Fruit fly (Drosophila melanogaster) whole organism, wandering third instar larva: Measurements from ENCODE around the gene Sfxn2.

Experiments used
- CG32264 ChIP-seq: fragments of 200-800 bp; sonication (Bioruptor generic); optimal IDR thresholded peaks from 2 replicates; lab custom pipeline; 2016; ENCODE audit warnings: missing biosample characterization, missing genetic modification characterization
- CG9705 ChIP-seq: fragments of 200-800 bp; sonication (Bioruptor generic); optimal IDR thresholded peaks from 2 replicates; lab custom pipeline; 2018; ENCODE audit warnings: missing biosample characterization, mild to moderate bottlenecking, missing genetic modification characterization
- CrebA ChIP-seq: fragments of 200-800 bp; sonication (Bioruptor generic); optimal IDR thresholded peaks from 2 replicates; lab custom pipeline; 2016; ENCODE audit warnings: missing biosample characterization, mild to moderate bottlenecking, missing genetic modification characterization, borderline replicate concordance
- Dfd ChIP-seq: fragments of >200 bp; optimal IDR thresholded peaks from 2 replicates; lab custom pipeline; 2017; ENCODE audit warnings: missing biosample characterization, missing genetic modification characterization
- Dif ChIP-seq: fragments of 200-275, 200-300 bp; sonication (Bioruptor generic); optimal IDR thresholded peaks from 2 replicates; lab custom pipeline; 2018; ENCODE audit warnings: missing biosample characterization, missing genetic modification characterization; ENCODE audit not compliant: partially characterized antibody
- GATAd ChIP-seq: sonication (Bioruptor generic); optimal IDR thresholded peaks from 2 replicates; lab custom pipeline; 2016; ENCODE audit warnings: missing biosample characterization, missing genetic modification characterization
- HLH106 ChIP-seq: fragments of 200-800 bp; optimal IDR thresholded peaks from 3 replicates; lab custom pipeline; 2019; ENCODE audit warnings: missing biosample characterization, mild to moderate bottlenecking, missing genetic modification characterization, moderate library complexity
- Hnf4 ChIP-seq: fragments of 200-800 bp; sonication (Bioruptor generic); optimal IDR thresholded peaks from 2 replicates; lab custom pipeline; 2016; ENCODE audit warnings: missing biosample characterization, mild to moderate bottlenecking, missing genetic modification characterization
- Hr83 ChIP-seq: fragments of 200-300 bp; sonication (Bioruptor generic); optimal IDR thresholded peaks from 2 replicates; lab custom pipeline; 2016; ENCODE audit warnings: missing biosample characterization, mild to moderate bottlenecking, missing genetic modification characterization, moderate library complexity; ENCODE audit not compliant: poor library complexity, severe bottlenecking
- Mio ChIP-seq: sonication (Bioruptor generic); optimal IDR thresholded peaks from 2 replicates; lab custom pipeline; 2016; ENCODE audit warnings: missing biosample characterization, missing genetic modification characterization
- Myc ChIP-seq: fragments of >200 bp; optimal IDR thresholded peaks from 2 replicates; lab custom pipeline; 2017
- OdsH ChIP-seq: fragments of 200-800 bp; sonication (Bioruptor generic); optimal IDR thresholded peaks from 2 replicates; lab custom pipeline; 2016; ENCODE audit warnings: missing biosample characterization, mild to moderate bottlenecking, missing genetic modification characterization
- Rel ChIP-seq, 2 experiments: fragments of 200-800 bp; sonication (Bioruptor generic) in 1 of 2; optimal IDR thresholded peaks; 2 replicates in 1 of 2; 3 replicates in 1 of 2; lab custom pipeline; 2016 to 2019; ENCODE audit warnings: mild to moderate bottlenecking in 2 of 2, missing biosample characterization in 2 of 2, missing genetic modification characterization in 2 of 2, moderate library complexity in 1 of 2
- Sp1 ChIP-seq: fragments of 200-800 bp; sonication (Bioruptor generic); optimal IDR thresholded peaks from 3 replicates; lab custom pipeline; 2019; ENCODE audit warnings: missing biosample characterization, mild to moderate bottlenecking, missing genetic modification characterization, moderate library complexity
- Vsx2 ChIP-seq: fragments of 200-300, 225-300 bp; sonication (Bioruptor generic); optimal IDR thresholded peaks from 2 replicates; lab custom pipeline; 2018; ENCODE audit warnings: missing biosample characterization, missing genetic modification characterization; ENCODE audit not compliant: partially characterized antibody
- br ChIP-seq: fragments of 200-800 bp; sonication (Bioruptor generic); optimal IDR thresholded peaks from 2 replicates; lab custom pipeline; 2016; ENCODE audit warnings: missing biosample characterization, missing genetic modification characterization
- brk ChIP-seq: fragments of 200-800 bp; sonication (Bioruptor generic); optimal IDR thresholded peaks from 2 replicates; lab custom pipeline; 2016; ENCODE audit warnings: missing biosample characterization, mild to moderate bottlenecking, missing genetic modification characterization
- dl ChIP-seq, 2 experiments: fragments of 175-275, 200-275 bp in 1 of 2; fragments of 200-275 bp in 1 of 2; sonication (Bioruptor generic); optimal IDR thresholded peaks; lab custom pipeline; 2018; ENCODE audit warnings: mild to moderate bottlenecking in 2 of 2, missing biosample characterization in 2 of 2, missing genetic modification characterization in 2 of 2, moderate library complexity in 2 of 2; ENCODE audit not compliant: partially characterized antibody in 2 of 2, insufficient read depth in 1 of 2
- dmrt93B ChIP-seq: fragments of 200-800 bp; sonication (Bioruptor generic); optimal IDR thresholded peaks from 2 replicates; lab custom pipeline; 2018; ENCODE audit warnings: missing biosample characterization, mild to moderate bottlenecking, missing genetic modification characterization
- ey ChIP-seq: fragments of 200-800 bp; sonication (Bioruptor generic); optimal IDR thresholded peaks from 2 replicates; lab custom pipeline; 2016; ENCODE audit warnings: missing biosample characterization, missing genetic modification characterization
- foxo ChIP-seq, 2 experiments: fragments of 200-800 bp; sonication (Bioruptor generic); optimal IDR thresholded peaks; 2 replicates in 1 of 2; 3 replicates in 1 of 2; lab custom pipeline; 2016 to 2017; ENCODE audit warnings: missing biosample characterization in 2 of 2, missing genetic modification characterization in 2 of 2
- fru ChIP-seq: fragments of 200-800 bp; sonication (Bioruptor generic); optimal IDR thresholded peaks from 3 replicates; lab custom pipeline; 2016; ENCODE audit warnings: missing biosample characterization, mild to moderate bottlenecking, missing genetic modification characterization
- h ChIP-seq: fragments of 200-800 bp; sonication (Bioruptor generic); optimal IDR thresholded peaks from 3 replicates; lab custom pipeline; 2016; ENCODE audit warnings: missing biosample characterization, mild to moderate bottlenecking, missing genetic modification characterization
- jim ChIP-seq: fragments of 175-275, 200-325 bp; sonication (Bioruptor generic); optimal IDR thresholded peaks from 2 replicates; lab custom pipeline; 2016; ENCODE audit warnings: missing biosample characterization, mild to moderate bottlenecking, missing genetic modification characterization
- lola ChIP-seq: fragments of >200 bp; optimal IDR thresholded peaks from 2 replicates; lab custom pipeline; 2017; ENCODE audit warnings: missing biosample characterization, missing genetic modification characterization
- pan ChIP-seq: fragments of >200 bp; optimal IDR thresholded peaks from 2 replicates; lab custom pipeline; 2017
- psq ChIP-seq: fragments of 200-800 bp; sonication (Bioruptor generic); optimal IDR thresholded peaks from 3 replicates; lab custom pipeline; 2017; ENCODE audit warnings: missing biosample characterization, mild to moderate bottlenecking, missing genetic modification characterization, moderate library complexity
- rgr ChIP-seq: fragments of 200-800 bp; sonication (Bioruptor generic); optimal IDR thresholded peaks from 3 replicates; lab custom pipeline; 2016; ENCODE audit warnings: missing biosample characterization, mild to moderate bottlenecking, missing genetic modification characterization
- sage ChIP-seq: fragments of 200-800 bp; sonication (Bioruptor generic); optimal IDR thresholded peaks from 2 replicates; lab custom pipeline; 2016; ENCODE audit warnings: missing biosample characterization, mild to moderate bottlenecking, missing genetic modification characterization
- sv ChIP-seq: fragments of 200-800 bp; sonication (Bioruptor generic); optimal IDR thresholded peaks from 3 replicates; lab custom pipeline; 2016; ENCODE audit warnings: missing biosample characterization, missing genetic modification characterization
- tai ChIP-seq: sonication (Bioruptor generic); optimal IDR thresholded peaks from 2 replicates; lab custom pipeline; 2016; ENCODE audit warnings: missing biosample characterization, missing genetic modification characterization
- usp ChIP-seq: fragments of >200 bp; optimal IDR thresholded peaks from 2 replicates; lab custom pipeline; 2017; ENCODE audit warnings: missing biosample characterization, missing genetic modification characterization
- woc ChIP-seq: sonication (Bioruptor generic); optimal IDR thresholded peaks from 2 replicates; lab custom pipeline; 2016; ENCODE audit warnings: missing biosample characterization, mild to moderate bottlenecking, missing genetic modification characterization

The Sfxn2 gene

dm6 chr3L:19080926-19081700, 18.1 kb downstream of the Sfxn2 start:
- TF ChIP-seq rgr (no peak), Dif (GFP tag; lab: Kevin White, UChicago) (peak; percentile 70), psq (GFP tag; lab: Kevin White, UChicago) (peak; percentile 72), Hnf4 (GFP tag; lab: Kevin White, UChicago) (no peak), dl (GFP tag; optimal IDR thresholded peaks at IDR 0.05; lab: Kevin White, UChicago; ENCODE audit: insufficient read depth in 1 of 2, partially characterized antibody in 2 of 2) (peak; percentile 16 to 56), OdsH (no peak)
- TF ChIP-seq, all 38 proteins: peak for 3

- TF ChIP-seq fru (GFP tag; lab: Kevin White, UChicago): no peak
- TF ChIP-seq OdsH: no peak
These were observed 20.2 kb downstream of the Sfxn2 start for dm6 chr3L:19083126-19083525.

dm6 chr3L:19085688-19086363, 22.9 kb downstream of the Sfxn2 start:
- no peak for TF ChIP-seq sv (GFP tag; lab: Kevin White, UChicago)
- no peak for TF ChIP-seq dl (GFP tag; optimal IDR thresholded peaks at IDR 0.05; lab: Kevin White, UChicago; ENCODE audit: insufficient read depth in 1 of 2, partially characterized antibody in 2 of 2)
- TF ChIP-seq lola (GFP tag; lab: Kevin White, UChicago): no peak
- TF ChIP-seq tai: peak; percentile 53
- peak; percentile 13 for TF ChIP-seq br (GFP tag; lab: Kevin White, UChicago)
- TF ChIP-seq brk (GFP tag; lab: Kevin White, UChicago): no peak
- peak; percentile 26 for TF ChIP-seq h (GFP tag; lab: Kevin White, UChicago)
- TF ChIP-seq OdsH: peak; percentile 4
- TF ChIP-seq psq (GFP tag; lab: Kevin White, UChicago): peak; percentile 67
- TF ChIP-seq woc (GFP tag; lab: Kevin White, UChicago): no peak

- peak; percentile 92 for TF ChIP-seq Sp1 (GFP tag; lab: Kevin White, UChicago)
- no peak for TF ChIP-seq GATAd (GFP tag; lab: Kevin White, UChicago)
- peak; percentile 81 for TF ChIP-seq brk (GFP tag; lab: Kevin White, UChicago)
- TF ChIP-seq br (GFP tag; lab: Kevin White, UChicago): peak; percentile 35
- TF ChIP-seq dl (GFP tag; optimal IDR thresholded peaks at IDR 0.05; lab: Kevin White, UChicago; ENCODE audit: insufficient read depth in 1 of 2, partially characterized antibody in 2 of 2): peak in 1 of 2 experiments; percentile 25
- TF ChIP-seq Hr83 (GFP tag; lab: Kevin White, UChicago): peak; percentile 29
- TF ChIP-seq sage (GFP tag; lab: Kevin White, UChicago): peak; percentile 62
- peak; percentile 92 for TF ChIP-seq HLH106 (tag; lab: Kevin White, UChicago)
- no peak for TF ChIP-seq CrebA (GFP tag; lab: Kevin White, UChicago)
- no peak for TF ChIP-seq CG32264 (GFP tag; lab: Kevin White, UChicago)
- peak; percentile 66 for TF ChIP-seq Hnf4 (GFP tag; lab: Kevin White, UChicago)
- TF ChIP-seq Vsx2 (GFP tag; lab: Kevin White, UChicago): no peak
- peak; percentile 77 for TF ChIP-seq h (GFP tag; lab: Kevin White, UChicago)
- TF ChIP-seq fru (GFP tag; lab: Kevin White, UChicago): peak; percentile 76
- peak; percentile 82 for TF ChIP-seq psq (GFP tag; lab: Kevin White, UChicago)
- TF ChIP-seq Dfd (GFP tag; lab: Kevin White, UChicago): peak; percentile 69
- TF ChIP-seq Myc (lab: Kevin White, UChicago): no peak
- TF ChIP-seq ey (GFP tag; lab: Kevin White, UChicago): peak; percentile 68
- no peak for TF ChIP-seq pan (lab: Kevin White, UChicago)
- TF ChIP-seq Rel (GFP tag; optimal IDR thresholded peaks at IDR 0.05; lab: Kevin White, UChicago): peak; percentile 80
- peak; percentile 65 for TF ChIP-seq Rel (tag; optimal IDR thresholded peaks at IDR 0.05; lab: Kevin White, UChicago)
- TF ChIP-seq Mio (GFP tag; lab: Kevin White, UChicago): no peak
- TF ChIP-seq tai: no peak
- peak in 1 of 2 experiments; percentile 86 for TF ChIP-seq foxo (GFP tag; optimal IDR thresholded peaks at IDR 0.05; lab: Kevin White, UChicago)
- TF ChIP-seq woc (GFP tag; lab: Kevin White, UChicago): peak; percentile 63
- TF ChIP-seq rgr: peak; percentile 85
- TF ChIP-seq OdsH: peak; percentile 87
- peak; percentile 53 for TF ChIP-seq Dif (GFP tag; lab: Kevin White, UChicago)
- peak; percentile 66 for TF ChIP-seq dmrt93B (GFP tag; lab: Kevin White, UChicago)
- TF ChIP-seq usp: no peak
- no peak for TF ChIP-seq jim (GFP tag; lab: Kevin White, UChicago)
- peak; percentile 84 for TF ChIP-seq sv (GFP tag; lab: Kevin White, UChicago)
- peak; percentile 73 for TF ChIP-seq CG9705 (GFP tag; lab: Kevin White, UChicago)
These were observed 23.6 kb downstream of the Sfxn2 start, which contains the start of gene Mkp3 for dm6 chr3L:19086364-19087200. TSS of gene Mkp3 (minus strand) at chr3L:19086426.
